Fruit fly (Drosophila melanogaster) Kc167 (cell line): ENCODE results near the gene Dic2.

Experiments used
- Myc ChIP-seq: fragments of >200 bp; optimal IDR thresholded peaks from 2 replicates; lab custom pipeline; 2017; ENCODE audit warnings: missing external identifiers
- Sin3A ChIP-seq: fragments of >200 bp; optimal IDR thresholded peaks from 2 replicates; lab custom pipeline; 2018; ENCODE audit warnings: missing external identifiers
- h ChIP-seq: fragments of >200 bp; optimal IDR thresholded peaks from 3 replicates; lab custom pipeline; 2018; ENCODE audit warnings: missing external identifiers
- insv ChIP-seq: fragments of >200 bp; optimal IDR thresholded peaks from 3 replicates; lab custom pipeline; 2018; ENCODE audit warnings: missing external identifiers
- psq ChIP-seq: fragments of >200 bp; optimal IDR thresholded peaks from 2 replicates; lab custom pipeline; 2017; ENCODE audit warnings: missing external identifiers
- ttk ChIP-seq: sonication (Bioruptor generic); optimal IDR thresholded peaks from 2 replicates; lab custom pipeline; 2017; ENCODE audit warnings: missing external identifiers

- TF ChIP-seq h (lab: Kevin White, UChicago) (no peak), ttk (no peak), insv (lab: Kevin White, UChicago) (no peak), psq (no peak), Sin3A (no peak), Myc (lab: Kevin White, UChicago) (no peak)
Measured at dm6 chr3R:20509377-20509776, 8.2 kb upstream of the Dic2 start.
